Worm (Caenorhabditis elegans): ENCODE measurements around the gene C38C3.4.

Gene C38C3.4

ce11 chrV:1466949-1467348, 14.9 kb upstream of the C38C3.4 start:
- TF ChIP-seq ama-1 (optimal IDR thresholded peaks at IDR 0.05) (no peak), sma-3 (GFP tag; optimal IDR thresholded peaks at IDR 0.05) (no peak), Y55F3AM.14 (GFP tag; optimal IDR thresholded peaks at IDR 0.05) (no peak), nhr-6 (tag; optimal IDR thresholded peaks at IDR 0.05) (no peak), dmd-4 (tag; optimal IDR thresholded peaks at IDR 0.05) (no peak), R02D3.7 (tag; optimal IDR thresholded peaks at IDR 0.05) (no peak), nhr-23 (tag; optimal IDR thresholded peaks at IDR 0.05) (no peak), gmeb-1 (tag; optimal IDR thresholded peaks at IDR 0.05) (no peak), lin-11 (tag; optimal IDR thresholded peaks at IDR 0.05) (no peak), snpc-4 (tag; optimal IDR thresholded peaks at IDR 0.05) (no peak), alr-1 (tag; optimal IDR thresholded peaks at IDR 0.05) (no peak), nhr-11 (tag; optimal IDR thresholded peaks at IDR 0.05) (no peak), skn-1 (tag; optimal IDR thresholded peaks at IDR 0.05) (peak; percentile 0), nhr-77 (tag; optimal IDR thresholded peaks at IDR 0.05) (no peak), egl-27 (tag; optimal IDR thresholded peaks at IDR 0.05) (no peak), lin-39 (tag; optimal IDR thresholded peaks at IDR 0.05) (no peak), C34F6.9 (tag; optimal IDR thresholded peaks at IDR 0.05) (peak; percentile 57), peb-1 (tag; optimal IDR thresholded peaks at IDR 0.05) (no peak), elt-1 (tag; optimal IDR thresholded peaks at IDR 0.05) (no peak), mab-5 (tag; optimal IDR thresholded peaks at IDR 0.05) (no peak), nhr-21 (tag; optimal IDR thresholded peaks at IDR 0.05) (no peak), ztf-1 (GFP tag; conservative IDR thresholded peaks at IDR 0.05) (no peak), mdl-1 (tag; optimal IDR thresholded peaks at IDR 0.05) (no peak), crh-2 (tag; optimal IDR thresholded peaks at IDR 0.05) (no peak), unc-55 (GFP tag; optimal IDR thresholded peaks at IDR 0.05) (peak; percentile 42), nhr-25 (tag; optimal IDR thresholded peaks at IDR 0.05) (no peak), ztf-4 (tag; optimal IDR thresholded peaks at IDR 0.05) (no peak), elt-3 (tag; optimal IDR thresholded peaks at IDR 0.05) (no peak), fos-1 (tag; optimal IDR thresholded peaks at IDR 0.05) (peak; percentile 11), ceh-16 (tag; optimal IDR thresholded peaks at IDR 0.05) (no peak), lin-13 (GFP tag; optimal IDR thresholded peaks at IDR 0.05) (no peak), lsy-2 (tag; optimal IDR thresholded peaks at IDR 0.05) (peak in 1 of 2 experiments; percentile 24), ceh-82 (tag; optimal IDR thresholded peaks at IDR 0.05) (no peak), unc-39 (tag; optimal IDR thresholded peaks at IDR 0.05) (no peak), nhr-129 (tag; optimal IDR thresholded peaks at IDR 0.05) (peak; percentile 75), sma-9 (GFP tag; optimal IDR thresholded peaks at IDR 0.05) (peak; percentile 31), sma-9 (tag; optimal IDR thresholded peaks at IDR 0.05) (no peak), sem-4 (tag; optimal IDR thresholded peaks at IDR 0.05) (no peak)

ce11 chrV:1467444-1467843, 14.4 kb upstream of the C38C3.4 start, which contains the start of gene gid-8:
TSS of gene gid-8 (plus strand) at chrV:1467744.
- TF ChIP-seq mab-5 (tag; optimal IDR thresholded peaks at IDR 0.05) (no peak), elt-3 (tag; optimal IDR thresholded peaks at IDR 0.05) (no peak), alr-1 (tag; optimal IDR thresholded peaks at IDR 0.05) (no peak), sma-9 (GFP tag; optimal IDR thresholded peaks at IDR 0.05) (no peak), sma-9 (tag; optimal IDR thresholded peaks at IDR 0.05) (no peak), nhr-23 (tag; optimal IDR thresholded peaks at IDR 0.05) (no peak), ZK546.5 (tag; optimal IDR thresholded peaks at IDR 0.05) (no peak), elt-1 (tag; optimal IDR thresholded peaks at IDR 0.05) (no peak), sem-4 (tag; optimal IDR thresholded peaks at IDR 0.05) (no peak), lsy-2 (tag; optimal IDR thresholded peaks at IDR 0.05) (no peak), ceh-16 (tag; optimal IDR thresholded peaks at IDR 0.05) (no peak), R02D3.7 (tag; optimal IDR thresholded peaks at IDR 0.05) (no peak), unc-55 (GFP tag; optimal IDR thresholded peaks at IDR 0.05) (no peak), unc-39 (tag; optimal IDR thresholded peaks at IDR 0.05) (no peak), nhr-25 (tag; optimal IDR thresholded peaks at IDR 0.05) (no peak), nhr-10 (tag; optimal IDR thresholded peaks at IDR 0.05) (no peak), nhr-6 (tag; optimal IDR thresholded peaks at IDR 0.05) (no peak), nhr-21 (tag; optimal IDR thresholded peaks at IDR 0.05) (no peak), lin-13 (GFP tag; optimal IDR thresholded peaks at IDR 0.05) (no peak)

ce11 chrV:1468905-1469304, 12.9 kb upstream of the C38C3.4 start:
- TF ChIP-seq ztf-4 (tag; optimal IDR thresholded peaks at IDR 0.05), result no peak
- TF ChIP-seq nhr-77 (tag; optimal IDR thresholded peaks at IDR 0.05), result no peak
- TF ChIP-seq ztf-1 (GFP tag; conservative IDR thresholded peaks at IDR 0.05), result no peak
- no peak for TF ChIP-seq aly-2 (tag; optimal IDR thresholded peaks at IDR 0.05)
